Fruit fly (Drosophila melanogaster): Measurements from ENCODE around the gene CG5815.

DNA sequence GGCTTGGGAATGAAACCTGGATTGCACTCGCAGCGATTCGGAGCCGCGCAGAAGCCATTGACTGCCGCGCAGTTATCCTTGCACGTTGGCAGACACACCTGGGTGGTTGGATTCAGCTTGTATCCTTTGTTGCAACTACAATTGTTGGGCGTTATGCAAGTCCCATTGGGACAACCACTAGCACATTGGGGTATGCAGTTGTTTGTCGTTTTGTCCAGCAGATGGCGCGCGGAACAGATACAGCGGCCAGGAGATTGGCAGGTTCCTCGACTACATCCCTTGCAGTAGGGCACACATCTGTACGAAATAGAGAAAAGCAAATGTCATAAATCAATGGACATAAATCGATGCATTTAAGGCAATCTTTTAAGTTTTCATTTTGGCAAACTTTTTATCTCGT, 13.7 kb upstream of the CG5815 start:
- no peak for TF ChIP-seq ttk (optimal IDR thresholded peaks at IDR 0.05)
- no peak for TF ChIP-seq h (optimal IDR thresholded peaks at IDR 0.05)
- TF ChIP-seq psq (optimal IDR thresholded peaks at IDR 0.05): no peak
- no peak for TF ChIP-seq Sin3A (optimal IDR thresholded peaks at IDR 0.05)
- no peak for TF ChIP-seq Myc (optimal IDR thresholded peaks at IDR 0.05)

Measured in Kc167 (cell line).